Worm (Caenorhabditis elegans): ENCODE results near the gene F29G6.1.

Gene F29G6.1

DNA sequence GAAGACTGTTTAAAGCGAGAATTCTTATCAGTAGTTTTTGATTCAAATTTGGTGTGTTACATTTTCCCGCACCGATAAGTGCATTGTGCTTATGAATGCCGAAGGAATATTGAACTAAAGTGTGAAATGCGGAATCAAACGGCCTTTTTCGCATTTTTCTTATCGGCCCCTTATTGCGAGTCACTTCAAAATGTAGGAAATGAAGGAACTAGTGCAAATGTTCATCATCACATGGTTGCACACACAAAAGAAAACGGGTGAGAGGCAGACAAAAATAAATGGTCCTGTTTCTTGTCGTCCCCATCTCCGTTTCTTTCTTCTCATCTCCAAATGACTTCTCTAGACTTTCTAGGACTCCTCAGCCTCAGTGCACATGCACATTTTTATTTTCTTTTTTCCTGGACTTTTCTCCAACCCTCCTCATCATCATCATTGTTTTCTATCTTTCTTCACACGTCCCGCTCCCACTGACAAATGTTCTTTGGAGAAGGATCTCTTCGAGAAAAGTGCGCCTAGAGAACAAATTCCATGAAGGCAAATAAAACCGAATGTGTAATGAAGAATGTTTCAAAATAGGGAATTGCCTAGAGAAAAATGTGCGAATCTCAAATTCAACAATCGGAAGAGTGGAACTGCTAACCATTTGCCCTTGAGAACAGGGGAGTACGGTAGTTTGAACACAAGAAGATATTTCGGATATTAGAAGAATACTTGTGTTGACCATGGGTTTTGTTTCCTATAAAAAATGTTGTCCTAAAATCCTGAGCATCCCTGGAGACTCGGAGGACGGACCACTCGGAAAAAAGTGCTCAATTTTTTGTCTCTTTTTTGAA is 37.6 kb upstream of the F29G6.1 start (continued):
- TF ChIP-seq nhr-11 (tag; optimal IDR thresholded peaks at IDR 0.05) (no peak), pqm-1 (tag; optimal IDR thresholded peaks at IDR 0.05) (no peak), unc-130 (tag; optimal IDR thresholded peaks at IDR 0.05) (peak; percentile 36), nhr-12 (tag; optimal IDR thresholded peaks at IDR 0.05) (no peak), ama-1 (optimal IDR thresholded peaks at IDR 0.05) (no peak), sptf-1 (tag; optimal IDR thresholded peaks at IDR 0.05) (no peak), skn-1 (tag; optimal IDR thresholded peaks at IDR 0.05) (no peak), lin-35 (GFP tag; optimal IDR thresholded peaks at IDR 0.05) (peak; percentile 2 to 4), nhr-237 (tag; optimal IDR thresholded peaks at IDR 0.05) (no peak)

DNA sequence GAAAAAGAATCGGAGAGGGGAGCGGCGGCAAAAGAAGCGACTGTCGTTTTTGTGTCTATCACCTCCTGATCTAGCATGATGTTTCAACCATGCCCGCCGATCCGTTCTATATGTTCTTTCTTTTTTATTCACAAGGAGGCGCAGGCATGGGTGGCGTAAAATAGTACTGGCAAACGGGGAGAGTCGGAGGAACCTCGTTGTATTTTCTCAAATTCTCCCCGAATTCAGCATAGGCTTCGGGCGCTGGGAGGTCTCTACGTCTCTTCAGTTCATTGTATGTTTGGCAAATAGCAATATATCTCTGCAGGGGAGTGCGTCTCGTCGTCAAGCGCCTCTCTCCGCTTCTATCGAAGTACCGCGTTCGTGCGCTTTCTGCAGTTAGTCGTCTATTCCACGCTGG is 36.9 kb upstream of the F29G6.1 start, which contains the start of gene lin-14:
lin-14 (plus strand) TSS at position 346 of the 400 bp plus-strand sequence.
- TF ChIP-seq mdl-1 (tag; optimal IDR thresholded peaks at IDR 0.05) = peak in 1 of 2 experiments; percentile 64
- peak; percentile 50 for TF ChIP-seq fkh-8 (tag; optimal IDR thresholded peaks at IDR 0.05)
- TF ChIP-seq ceh-90 (tag; optimal IDR thresholded peaks at IDR 0.05) = no peak
- no peak for TF ChIP-seq vab-15 (tag; optimal IDR thresholded peaks at IDR 0.05)
- no peak for TF ChIP-seq pqm-1 (tag; optimal IDR thresholded peaks at IDR 0.05)
- TF ChIP-seq tbx-2 (tag; optimal IDR thresholded peaks at IDR 0.05) = peak; percentile 76
- peak; percentile 62 for TF ChIP-seq nhr-90 (tag; optimal IDR thresholded peaks at IDR 0.05; ENCODE audit: poor library complexity)
- TF ChIP-seq nhr-28 (tag; optimal IDR thresholded peaks at IDR 0.05) = no peak
- TF ChIP-seq lin-35 (GFP tag; optimal IDR thresholded peaks at IDR 0.05) = peak; percentile 25 to 50
- peak; percentile 61; the same call in 1 of the 2 replicates for TF ChIP-seq nhr-19 (GFP tag; conservative IDR thresholded peaks at IDR 0.05)
- TF ChIP-seq lsy-2 (tag; optimal IDR thresholded peaks at IDR 0.05) = peak; percentile 35 to 67
- TF ChIP-seq unc-86 (tag; optimal IDR thresholded peaks at IDR 0.05) = peak; percentile 20
- peak; percentile 14 to 64 (median 58) for TF ChIP-seq ceh-82 (tag; optimal IDR thresholded peaks at IDR 0.05)
- TF ChIP-seq xbp-1 (tag; optimal IDR thresholded peaks at IDR 0.05) = peak; percentile 52
- TF ChIP-seq sox-4 (tag; optimal IDR thresholded peaks at IDR 0.05) = no peak
- peak; percentile 82 for TF ChIP-seq mep-1 (tag; optimal IDR thresholded peaks at IDR 0.05)
- TF ChIP-seq egl-27 (tag; optimal IDR thresholded peaks at IDR 0.05) = peak in 1 of 2 experiments; percentile 62
- no peak for TF ChIP-seq grh-1 (GFP tag; IDR thresholded peaks at IDR 0.05)
- peak; percentile 51 for TF ChIP-seq rnt-1 (tag; optimal IDR thresholded peaks at IDR 0.05)
- no peak for TF ChIP-seq alr-1 (tag; optimal IDR thresholded peaks at IDR 0.05; ENCODE audit: borderline replicate concordance)
- TF ChIP-seq nhr-47 (tag; optimal IDR thresholded peaks at IDR 0.05) = peak; percentile 66
- peak; percentile 73 for TF ChIP-seq swsn-7 (tag; optimal IDR thresholded peaks at IDR 0.05)
- no peak for TF ChIP-seq C34B4.2 (tag; optimal IDR thresholded peaks at IDR 0.05)
- peak; percentile 86 for TF ChIP-seq snu-23 (GFP tag; optimal IDR thresholded peaks at IDR 0.05)
- peak; percentile 86 for TF ChIP-seq nhr-71 (tag; optimal IDR thresholded peaks at IDR 0.05)
- TF ChIP-seq elt-3 (tag; optimal IDR thresholded peaks at IDR 0.05) = peak in 2 of 6 experiments; percentile 57 to 68
- TF ChIP-seq ztf-4 (tag; optimal IDR thresholded peaks at IDR 0.05) = peak; percentile 1
- TF ChIP-seq dpl-1 (GFP tag; optimal IDR thresholded peaks at IDR 0.05) = peak in 1 of 3 experiments; percentile 13
- peak; percentile 58 for TF ChIP-seq skn-1 (tag; optimal IDR thresholded peaks at IDR 0.05)
- TF ChIP-seq lir-3 (tag; optimal IDR thresholded peaks at IDR 0.05; ENCODE audit: poor library complexity) = peak; percentile 5
- TF ChIP-seq C16A3.4 (tag; optimal IDR thresholded peaks at IDR 0.05) = peak; percentile 62
- TF ChIP-seq ceh-63 (GFP tag; optimal IDR thresholded peaks at IDR 0.05) = no peak
- peak; percentile 67 for TF ChIP-seq nhr-77 (tag; optimal IDR thresholded peaks at IDR 0.05)
- TF ChIP-seq ets-5 (GFP tag; IDR thresholded peaks at IDR 0.05) = no peak
- no peak for TF ChIP-seq tlp-1 (tag; optimal IDR thresholded peaks at IDR 0.05)
- TF ChIP-seq jun-1 (tag; optimal IDR thresholded peaks at IDR 0.05) = peak; percentile 60
- TF ChIP-seq efl-1 (optimal IDR thresholded peaks at IDR 0.05) = peak; percentile 25 to 68
- TF ChIP-seq efl-1 (GFP tag; optimal IDR thresholded peaks at IDR 0.05 in 1 of 2) = peak in 1 of 2 experiments; percentile 94
- TF ChIP-seq fos-1 (tag; optimal IDR thresholded peaks at IDR 0.05) = peak; percentile 36
- no peak for TF ChIP-seq mef-2 (tag; optimal IDR thresholded peaks at IDR 0.05)
- TF ChIP-seq lin-14 (GFP tag; optimal IDR thresholded peaks at IDR 0.05) = peak; percentile 99
- TF ChIP-seq ces-1 (GFP tag; optimal IDR thresholded peaks at IDR 0.05) = no peak
- peak; percentile 75 for TF ChIP-seq blmp-1 (tag; optimal IDR thresholded peaks at IDR 0.05)
- peak; percentile 85 for TF ChIP-seq nhr-20 (tag; optimal IDR thresholded peaks at IDR 0.05)
